Worm (Caenorhabditis elegans) whole organism, L2 larva: ENCODE results near the gene epi-1.

Experiments used
- C34F6.9 ChIP-seq: fragments of 150-350 bp; optimal IDR thresholded peaks from 2 replicates; lab custom pipeline; 2014; ENCODE audit warnings: missing biosample characterization, missing genetic modification characterization
- F13H6.1 ChIP-seq: sonication (generic microtip); optimal IDR thresholded peaks from 2 replicates; lab custom pipeline; 2016; ENCODE audit warnings: missing genetic modification characterization, missing compliant biosample characterization
- Y55F3AM.14 ChIP-seq: fragments of 200-800 bp; sonication (Bioruptor generic); optimal IDR thresholded peaks from 2 replicates; lab custom pipeline; 2018; ENCODE audit warnings: mild to moderate bottlenecking, missing genetic modification characterization, missing compliant biosample characterization
- ZK546.5 ChIP-seq: sonication (generic microtip); optimal IDR thresholded peaks from 2 replicates; lab custom pipeline; 2017; ENCODE audit warnings: missing biosample characterization, missing genetic modification characterization
- alr-1 ChIP-seq: fragments of 150-350 bp; optimal IDR thresholded peaks from 2 replicates; lab custom pipeline; 2014; ENCODE audit warnings: missing biosample characterization, missing genetic modification characterization
- aly-2 ChIP-seq: fragments of 150-350 bp; optimal IDR thresholded peaks from 2 replicates; lab custom pipeline; 2014; ENCODE audit warnings: missing biosample characterization, missing genetic modification characterization
- ama-1 ChIP-seq: fragments of 150-350 bp; optimal IDR thresholded peaks from 2 replicates; lab custom pipeline; 2018; ENCODE audit warnings: inconsistent platforms
- blmp-1 ChIP-seq: sonication (generic microtip); optimal IDR thresholded peaks from 2 replicates; lab custom pipeline; 2017; ENCODE audit warnings: missing genetic modification characterization, mild to moderate bottlenecking, missing compliant biosample characterization, antibody characterized with exemption, moderate library complexity; ENCODE audit not compliant: insufficient read depth
- ceh-16 ChIP-seq: fragments of 150-350 bp; optimal IDR thresholded peaks from 2 replicates; lab custom pipeline; 2014; ENCODE audit warnings: missing biosample characterization, missing genetic modification characterization
- ceh-82 ChIP-seq: fragments of 150-350 bp; optimal IDR thresholded peaks from 2 replicates; lab custom pipeline; 2014; ENCODE audit warnings: missing biosample characterization, missing genetic modification characterization
- crh-2 ChIP-seq: sonication (generic microtip); optimal IDR thresholded peaks from 2 replicates; lab custom pipeline; 2017; ENCODE audit warnings: missing biosample characterization, missing genetic modification characterization
- egl-27 ChIP-seq: sonication (generic microtip); optimal IDR thresholded peaks from 3 replicates; lab custom pipeline; 2017; ENCODE audit warnings: missing biosample characterization, missing genetic modification reagents, missing genetic modification characterization
- elt-3 ChIP-seq: sonication (generic microtip); optimal IDR thresholded peaks from 2 replicates; lab custom pipeline; 2017; ENCODE audit warnings: missing biosample characterization, missing genetic modification characterization
- fos-1 ChIP-seq: fragments of 150-350 bp; optimal IDR thresholded peaks from 2 replicates; lab custom pipeline; 2014; ENCODE audit warnings: missing biosample characterization, missing genetic modification characterization
- gmeb-1 ChIP-seq: fragments of 150-350 bp; optimal IDR thresholded peaks from 2 replicates; lab custom pipeline; 2014; ENCODE audit warnings: missing biosample characterization, missing genetic modification characterization
- lin-11 ChIP-seq: fragments of 150-350 bp; sonication (generic microtip); optimal IDR thresholded peaks from 2 replicates; lab custom pipeline; 2014; ENCODE audit warnings: missing biosample characterization, missing genetic modification characterization, inconsistent platforms, mixed read lengths
- lin-13 ChIP-seq: fragments of 150-350 bp; optimal IDR thresholded peaks from 2 replicates; lab custom pipeline; 2014; ENCODE audit warnings: missing biosample characterization, missing genetic modification reagents, missing genetic modification characterization
- lin-39 ChIP-seq: fragments of 150-350 bp; optimal IDR thresholded peaks from 2 replicates; lab custom pipeline; 2014; ENCODE audit warnings: missing biosample characterization, missing genetic modification reagents, missing genetic modification characterization
- lsy-2 ChIP-seq, 2 experiments: fragments of 150-350 bp in 1 of 2; sonication (generic microtip) in 1 of 2; optimal IDR thresholded peaks; 2 replicates each; lab custom pipeline; 2014 to 2017; ENCODE audit warnings: missing biosample characterization in 2 of 2, missing genetic modification characterization in 2 of 2
- mbf-1 ChIP-seq: sonication (generic microtip); optimal IDR thresholded peaks from 2 replicates; lab custom pipeline; 2017; ENCODE audit warnings: missing biosample characterization, missing genetic modification characterization
- mdl-1 ChIP-seq, 2 experiments: fragments of 150-350 bp in 1 of 2; sonication (generic microtip) in 1 of 2; optimal IDR thresholded peaks; 2 replicates each; lab custom pipeline; 2017; ENCODE audit warnings: missing biosample characterization in 2 of 2, missing genetic modification characterization in 2 of 2
- nhr-10 ChIP-seq: sonication (generic microtip); optimal IDR thresholded peaks from 2 replicates; lab custom pipeline; 2017; ENCODE audit warnings: missing biosample characterization, missing genetic modification characterization
- nhr-11 ChIP-seq: fragments of 150-350 bp; optimal IDR thresholded peaks from 2 replicates; lab custom pipeline; 2014; ENCODE audit warnings: missing biosample characterization, missing genetic modification characterization
- nhr-129 ChIP-seq: fragments of 150-350 bp; optimal IDR thresholded peaks from 2 replicates; lab custom pipeline; 2014; ENCODE audit warnings: missing biosample characterization, missing genetic modification characterization
- nhr-23 ChIP-seq: fragments of 150-350 bp; optimal IDR thresholded peaks from 2 replicates; lab custom pipeline; 2014; ENCODE audit warnings: missing biosample characterization, missing genetic modification reagents, missing genetic modification characterization
- nhr-237 ChIP-seq: fragments of 150-350 bp; optimal IDR thresholded peaks from 2 replicates; lab custom pipeline; 2014; ENCODE audit warnings: missing biosample characterization, missing genetic modification characterization
- nhr-25 ChIP-seq: fragments of 150-350 bp; sonication (generic microtip); optimal IDR thresholded peaks from 3 replicates; lab custom pipeline; 2014; ENCODE audit warnings: missing biosample characterization, missing genetic modification characterization
- nhr-6 ChIP-seq: fragments of 150-350 bp; optimal IDR thresholded peaks from 2 replicates; lab custom pipeline; 2014; ENCODE audit warnings: missing biosample characterization, missing genetic modification characterization
- sem-4 ChIP-seq: fragments of 150-350 bp; optimal IDR thresholded peaks from 2 replicates; lab custom pipeline; 2014; ENCODE audit warnings: missing biosample characterization, missing genetic modification reagents, missing genetic modification characterization
- sma-3 ChIP-seq: sonication (generic microtip); optimal IDR thresholded peaks from 2 replicates; lab custom pipeline; 2016; ENCODE audit warnings: missing genetic modification reagents, missing genetic modification characterization, missing compliant biosample characterization
- sma-9 ChIP-seq, 2 experiments: fragments of 150-350 bp in 1 of 2; sonication (generic microtip) in 1 of 2; optimal IDR thresholded peaks; 2 replicates each; lab custom pipeline; 2014 to 2016; ENCODE audit warnings: missing genetic modification characterization in 2 of 2, mild to moderate bottlenecking in 1 of 2, missing biosample characterization in 1 of 2, missing compliant biosample characterization in 1 of 2, missing genetic modification reagents in 1 of 2, moderate library complexity in 1 of 2
- snpc-4 ChIP-seq: fragments of 150-350 bp; optimal IDR thresholded peaks from 2 replicates; lab custom pipeline; 2014; ENCODE audit warnings: missing biosample characterization, missing genetic modification characterization
- unc-39 ChIP-seq: fragments of 150-350 bp; optimal IDR thresholded peaks from 2 replicates; lab custom pipeline; 2014; ENCODE audit warnings: missing biosample characterization, missing genetic modification characterization
- unc-55 ChIP-seq: fragments of 150-350 bp; sonication (generic microtip); optimal IDR thresholded peaks from 3 replicates; lab custom pipeline; 2014; ENCODE audit warnings: missing biosample characterization, missing genetic modification reagents, missing genetic modification characterization
- unc-62 ChIP-seq: fragments of 150-350 bp; optimal IDR thresholded peaks from 2 replicates; lab custom pipeline; 2014; ENCODE audit warnings: missing biosample characterization, missing genetic modification reagents, missing genetic modification characterization
- ztf-1 ChIP-seq: fragments of 200-800 bp; sonication (Bioruptor generic); conservative IDR thresholded peaks from 2 replicates; pipeline ENCODE4 v1.3.6; 2022; ENCODE audit warnings: missing genetic modification characterization, missing compliant biosample characterization
- ztf-11 ChIP-seq: sonication (generic microtip); optimal IDR thresholded peaks from 2 replicates; lab custom pipeline; 2017; ENCODE audit warnings: missing biosample characterization, missing genetic modification characterization
- ztf-4 ChIP-seq: fragments of 150-350 bp; optimal IDR thresholded peaks from 2 replicates; lab custom pipeline; 2014; ENCODE audit warnings: missing biosample characterization, missing genetic modification characterization

epi-1 gene

DNA sequence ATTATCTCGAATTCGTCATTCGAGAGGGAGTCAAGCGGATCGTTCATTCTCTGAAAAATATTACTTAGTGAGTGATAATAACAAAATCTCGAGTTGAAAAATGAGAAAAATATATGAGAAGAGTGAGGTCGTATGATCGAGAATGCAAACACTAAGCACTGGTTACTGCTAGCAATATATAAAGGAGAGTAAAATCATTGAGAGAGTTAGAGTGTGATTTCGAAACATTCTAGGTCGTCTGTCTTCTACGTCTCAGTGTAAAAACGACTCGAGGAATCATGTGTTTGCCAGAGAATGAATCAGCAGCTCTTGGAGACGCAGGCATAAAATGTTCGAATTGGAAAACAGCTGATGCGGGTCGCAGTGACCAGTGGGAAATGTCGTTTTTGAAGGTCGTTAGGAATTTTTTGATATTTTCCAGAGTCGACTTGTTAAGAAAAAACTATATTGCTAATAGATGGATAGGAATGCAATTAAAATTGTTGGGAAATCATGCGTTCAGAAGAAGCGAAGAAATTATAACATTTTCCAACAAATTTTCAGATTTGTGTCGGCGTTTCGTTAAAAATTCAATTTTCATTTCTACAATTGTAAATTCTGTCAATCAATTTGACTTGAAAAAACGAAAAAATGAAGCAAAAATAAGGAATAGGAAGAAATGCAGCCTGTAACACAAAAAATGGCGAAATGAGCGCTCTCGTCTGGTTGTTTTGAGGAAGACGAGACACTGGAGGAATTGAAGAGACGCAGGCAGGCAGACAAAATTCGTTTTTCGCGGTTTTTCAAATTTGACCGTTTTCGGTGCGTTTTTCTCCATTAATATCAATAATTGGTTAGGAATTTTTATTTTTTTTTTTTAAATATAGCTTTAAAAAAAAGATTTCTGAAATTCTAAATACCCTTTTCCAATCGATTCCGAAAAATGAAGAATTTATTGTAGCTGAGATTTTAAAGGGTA lies 30.7 kb downstream of the epi-1 start, which contains the start of gene allo-1 (continued):
- TF ChIP-seq unc-55 (GFP tag; lab: Kevin White, UChicago) (peak; percentile 55), ztf-4 (tag; lab: Kevin White, UChicago) (peak; percentile 32), mdl-1 (tag; optimal IDR thresholded peaks at IDR 0.05; lab: Kevin White, UChicago) (no peak), F13H6.1 (tag; lab: Kevin White, UChicago) (peak; percentile 79), Y55F3AM.14 (GFP tag; lab: Kevin White, UChicago) (no peak), unc-39 (tag; lab: Kevin White, UChicago) (no peak), crh-2 (tag; lab: Kevin White, UChicago) (peak; percentile 68), ztf-1 (GFP tag; lab: Robert Waterston, UW) (no peak), elt-3 (tag; lab: Kevin White, UChicago) (no peak), nhr-129 (tag; lab: Kevin White, UChicago) (peak; percentile 96), lsy-2 (tag; optimal IDR thresholded peaks at IDR 0.05; lab: Kevin White, UChicago) (peak in 1 of 2 experiments; percentile 75)

DNA sequence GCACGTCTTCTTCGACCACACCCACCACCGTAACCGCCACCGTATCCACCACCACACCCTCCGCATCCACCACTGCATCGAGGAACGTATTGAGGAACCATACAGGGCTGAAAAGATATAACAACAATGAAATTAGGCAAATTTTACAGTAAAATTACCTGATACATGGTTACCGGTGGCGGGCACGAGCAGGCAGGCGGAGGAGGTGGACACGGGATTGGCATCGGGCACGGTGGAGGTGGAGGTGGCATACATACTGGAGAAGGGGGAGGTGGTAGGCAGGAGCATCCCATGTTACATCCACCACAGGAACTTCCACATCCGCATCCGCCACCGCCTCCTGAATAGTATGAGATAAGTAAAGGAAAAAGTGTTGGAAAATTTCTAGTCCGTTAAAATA lies 31.9 kb downstream of the epi-1 start:
- TF ChIP-seq elt-3 (tag; lab: Kevin White, UChicago) = no peak
- TF ChIP-seq ztf-4 (tag; lab: Kevin White, UChicago) = no peak
- no peak for TF ChIP-seq sma-3 (GFP tag; lab: Kevin White, UChicago)
- no peak for TF ChIP-seq nhr-10 (tag; lab: Kevin White, UChicago)
- TF ChIP-seq ZK546.5 = no peak
- no peak for TF ChIP-seq snpc-4
- no peak for TF ChIP-seq ceh-82 (tag; lab: Kevin White, UChicago)
- no peak for TF ChIP-seq nhr-11 (tag; lab: Kevin White, UChicago)
- TF ChIP-seq C34F6.9 (tag; lab: Kevin White, UChicago) = no peak
- TF ChIP-seq nhr-237 (tag; lab: Kevin White, UChicago) = no peak
- TF ChIP-seq ztf-1 (GFP tag; lab: Robert Waterston, UW) = no peak
- no peak for TF ChIP-seq lin-39 (tag; lab: Kevin White, UChicago)
- TF ChIP-seq ama-1 (lab: Kevin White, UChicago) = no peak
- TF ChIP-seq lin-11 = no peak
- TF ChIP-seq F13H6.1 (tag; lab: Kevin White, UChicago) = no peak
- TF ChIP-seq egl-27 = no peak
- TF ChIP-seq gmeb-1 = no peak
- TF ChIP-seq blmp-1 (tag; lab: Kevin White, UChicago) = no peak
- TF ChIP-seq sma-9 (GFP tag; optimal IDR thresholded peaks at IDR 0.05; lab: Kevin White, UChicago) = no peak
- no peak for TF ChIP-seq sma-9 (tag; optimal IDR thresholded peaks at IDR 0.05; lab: Kevin White, UChicago)

DNA sequence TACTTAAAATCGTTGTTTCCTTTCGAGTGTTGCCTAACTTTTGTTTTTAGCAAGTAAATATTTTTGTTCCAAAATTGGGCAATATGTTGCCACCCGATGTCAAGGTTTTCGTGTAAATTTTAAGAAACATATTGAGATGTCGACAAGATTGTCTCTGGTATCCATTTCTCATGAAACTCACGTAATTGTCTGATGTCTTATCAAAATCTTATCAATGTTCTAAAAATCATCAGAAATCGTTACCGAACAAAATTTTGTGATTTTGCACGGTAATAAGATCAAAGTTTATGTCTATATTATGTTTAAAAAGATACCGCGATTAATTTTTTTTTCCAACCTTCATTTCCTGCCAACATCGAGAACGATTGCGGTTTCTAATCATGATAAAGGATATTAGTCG lies 32.4 kb downstream of the epi-1 start:
- TF ChIP-seq ceh-82 (tag; lab: Kevin White, UChicago) = no peak
- no peak for TF ChIP-seq C34F6.9 (tag; lab: Kevin White, UChicago)

DNA sequence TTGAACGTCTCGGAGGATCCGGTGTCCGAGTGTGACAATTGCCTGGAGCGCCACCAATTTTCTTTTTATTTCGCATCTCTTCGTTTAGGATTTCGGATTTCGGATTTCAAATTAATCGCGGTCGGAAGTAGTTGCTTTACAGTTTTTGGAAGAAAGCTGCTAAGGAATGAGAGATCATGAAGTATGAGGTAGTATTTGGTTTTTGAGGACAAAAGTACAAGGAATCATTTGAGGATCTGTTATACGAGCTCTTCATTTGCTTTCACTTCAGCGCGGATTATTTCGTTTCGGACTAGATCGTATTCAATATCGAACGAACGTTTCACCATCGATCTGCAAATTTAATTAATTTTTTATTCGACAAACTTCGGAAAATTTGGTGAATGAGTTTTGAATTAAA lies 33.0 kb downstream of the epi-1 start, which contains the start of gene R102.11:
R102.11 (minus strand) TSS at position 101 of the 400 bp plus-strand sequence.
- TF ChIP-seq Y55F3AM.14 (GFP tag; lab: Kevin White, UChicago) (no peak), elt-3 (tag; lab: Kevin White, UChicago) (no peak)

DNA sequence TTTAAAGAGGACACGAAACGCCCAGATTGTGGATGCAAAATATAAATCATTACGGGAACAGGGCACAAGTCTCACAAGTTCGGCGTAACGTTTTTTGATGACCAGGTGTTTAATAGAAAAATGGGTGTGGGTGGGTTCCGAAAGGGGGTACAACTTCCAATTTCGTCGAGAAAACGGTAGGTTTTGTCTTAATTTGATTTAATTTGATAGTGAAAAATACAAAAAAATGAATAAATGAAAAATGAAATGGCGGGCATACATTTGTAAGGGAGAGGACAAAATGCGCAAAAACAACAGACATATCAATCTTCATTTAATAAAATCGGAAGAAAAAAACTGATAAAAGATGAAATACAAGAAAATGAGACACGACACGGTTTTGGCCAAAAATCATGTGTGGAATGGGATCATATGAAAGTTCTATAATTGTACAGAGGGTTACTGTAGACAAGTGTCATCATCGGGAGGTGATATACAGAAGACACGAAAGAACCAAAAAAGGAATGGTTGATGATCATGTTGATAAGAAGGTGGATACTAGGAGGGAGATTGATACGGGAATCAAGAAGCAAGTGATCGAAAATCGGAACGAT lies 35.3 kb downstream of the epi-1 start:
- TF ChIP-seq lsy-2 (tag; optimal IDR thresholded peaks at IDR 0.05; lab: Kevin White, UChicago) = no peak
- peak; percentile 12 for TF ChIP-seq fos-1 (tag; lab: Kevin White, UChicago)
- no peak for TF ChIP-seq snpc-4
- TF ChIP-seq nhr-23 = no peak
- no peak for TF ChIP-seq F13H6.1 (tag; lab: Kevin White, UChicago)
- TF ChIP-seq blmp-1 (tag; lab: Kevin White, UChicago) = no peak
- peak; percentile 28 for TF ChIP-seq sma-3 (GFP tag; lab: Kevin White, UChicago)
- TF ChIP-seq nhr-10 (tag; lab: Kevin White, UChicago) = no peak
- no peak for TF ChIP-seq ztf-1 (GFP tag; lab: Robert Waterston, UW)
- TF ChIP-seq crh-2 (tag; lab: Kevin White, UChicago) = no peak
- TF ChIP-seq sma-9 (GFP tag; optimal IDR thresholded peaks at IDR 0.05; lab: Kevin White, UChicago) = peak; percentile 62
- TF ChIP-seq sma-9 (tag; optimal IDR thresholded peaks at IDR 0.05; lab: Kevin White, UChicago) = no peak
- TF ChIP-seq mbf-1 = no peak
- no peak for TF ChIP-seq lin-39 (tag; lab: Kevin White, UChicago)
- TF ChIP-seq nhr-6 (tag; lab: Kevin White, UChicago) = no peak
- no peak for TF ChIP-seq alr-1 (tag; lab: Kevin White, UChicago)
- TF ChIP-seq lin-13 (GFP tag; lab: Kevin White, UChicago) = no peak
- TF ChIP-seq nhr-25 = no peak
- TF ChIP-seq ztf-11 (tag; lab: Kevin White, UChicago) = no peak
- no peak for TF ChIP-seq sem-4 (tag; lab: Kevin White, UChicago)
- TF ChIP-seq nhr-129 (tag; lab: Kevin White, UChicago) = peak; percentile 15
- no peak for TF ChIP-seq ceh-16 (tag; lab: Kevin White, UChicago)
- no peak for TF ChIP-seq ZK546.5
- no peak for TF ChIP-seq ama-1 (lab: Kevin White, UChicago)
- no peak for TF ChIP-seq aly-2
- no peak for TF ChIP-seq unc-62 (GFP tag; lab: Kevin White, UChicago)
- no peak for TF ChIP-seq gmeb-1
